Worm (Caenorhabditis elegans) whole organism, midembryonic: ENCODE measurements around the gene W02H5.2.

ENCODE experiments used
- T22C8.4 ChIP-seq: fragments of 200-800 bp; sonication (Bioruptor generic); IDR thresholded peaks from 2 replicates; pipeline ENCODE4 v1.3.6; 2022; ENCODE audit warnings: missing genetic modification characterization, missing compliant biosample characterization
- cog-1 ChIP-seq: sonication (generic microtip); optimal IDR thresholded peaks from 2 replicates; lab custom pipeline; 2016; ENCODE audit warnings: missing genetic modification characterization, missing compliant biosample characterization
- flt-1 ChIP-seq: fragments of 200-800 bp; sonication (Bioruptor generic); IDR thresholded peaks from 2 replicates; pipeline ENCODE4 v1.3.6; 2022; ENCODE audit warnings: missing genetic modification characterization, missing compliant biosample characterization
- klf-2 ChIP-seq: fragments of 200-800 bp; sonication (Bioruptor generic); conservative IDR thresholded peaks from 2 replicates; pipeline ENCODE4 v1.3.6; 2022; ENCODE audit warnings: missing genetic modification reagents, missing genetic modification characterization, missing compliant biosample characterization
- med-1 ChIP-seq: sonication (generic microtip); optimal IDR thresholded peaks from 2 replicates; lab custom pipeline; 2017; ENCODE audit warnings: missing genetic modification characterization, mild to moderate bottlenecking, missing compliant biosample characterization, antibody characterized with exemption, missing genetic modification reagents; ENCODE audit not compliant: insufficient read depth
- ref-1 ChIP-seq: fragments of 200-800 bp; sonication (Bioruptor generic); conservative IDR thresholded peaks from 2 replicates; pipeline ENCODE4 v1.3.6; 2022; ENCODE audit warnings: missing genetic modification reagents, missing genetic modification characterization, missing compliant biosample characterization
- tab-1 ChIP-seq: fragments of 200-800 bp; sonication (Bioruptor generic); IDR thresholded peaks from 2 replicates; pipeline ENCODE4 v1.3.6; 2022; ENCODE audit warnings: missing genetic modification characterization, missing compliant biosample characterization
- ztf-29 ChIP-seq: fragments of 200-800 bp; sonication (Bioruptor generic); IDR thresholded peaks from 2 replicates; pipeline ENCODE4 v1.3.6; 2022; ENCODE audit warnings: missing genetic modification reagents, missing genetic modification characterization, missing compliant biosample characterization

ce11 chrV:2677648-2678047, 38.5 kb downstream of the W02H5.2 start:
- no peak for TF ChIP-seq T22C8.4 (GFP tag; lab: Robert Waterston, UW)
- TF ChIP-seq ztf-29 (GFP tag; lab: Robert Waterston, UW) = no peak
- TF ChIP-seq ref-1 = no peak
- no peak for TF ChIP-seq cog-1 (tag; lab: Kevin White, UChicago)
- no peak for TF ChIP-seq flt-1 (GFP tag; lab: Robert Waterston, UW)
- TF ChIP-seq klf-2 (GFP tag; lab: Robert Waterston, UW) = no peak
- TF ChIP-seq tab-1 = no peak
- no peak for TF ChIP-seq med-1 (GFP tag; lab: Kevin White, UChicago)
